Worm (Caenorhabditis elegans): ENCODE data around the gene K06H7.2.
A peak's percentile ranks its signal among the peaks of the same experiment; 100 is the strongest.

Gene K06H7.2

DNA sequence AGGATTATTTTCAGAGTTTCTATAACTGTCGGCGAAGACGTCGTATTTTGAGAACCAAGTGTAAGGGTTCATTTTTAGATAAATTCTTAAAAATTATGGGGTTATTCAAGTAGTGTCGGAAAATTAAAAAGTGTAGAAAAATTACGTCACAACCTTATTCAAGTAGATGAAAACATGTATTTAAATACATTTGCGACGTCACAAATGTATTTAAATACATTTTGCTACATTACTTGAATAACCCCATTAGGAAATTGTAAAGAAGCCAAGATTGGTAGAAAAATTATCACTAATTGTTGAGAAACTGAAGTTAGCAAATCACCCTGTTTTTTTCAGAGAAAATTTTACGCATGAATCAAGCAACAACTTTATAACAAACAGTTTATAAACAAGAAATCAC lies 35.8 kb downstream of the K06H7.2 start:
- TF ChIP-seq hpl-2 (GFP tag; optimal IDR thresholded peaks at IDR 0.05) (no peak), grh-1 (GFP tag; IDR thresholded peaks at IDR 0.05) (no peak), nhr-47 (tag; optimal IDR thresholded peaks at IDR 0.05) (no peak), lsy-2 (tag; optimal IDR thresholded peaks at IDR 0.05) (peak in 1 of 2 experiments; percentile 28), tbx-2 (tag; optimal IDR thresholded peaks at IDR 0.05) (no peak), unc-98 (GFP tag; IDR thresholded peaks at IDR 0.05) (no peak), aly-2 (tag; optimal IDR thresholded peaks at IDR 0.05) (no peak), nhr-76 (tag; optimal IDR thresholded peaks at IDR 0.05) (no peak), mab-9 (GFP tag; IDR thresholded peaks at IDR 0.05) (no peak)

DNA sequence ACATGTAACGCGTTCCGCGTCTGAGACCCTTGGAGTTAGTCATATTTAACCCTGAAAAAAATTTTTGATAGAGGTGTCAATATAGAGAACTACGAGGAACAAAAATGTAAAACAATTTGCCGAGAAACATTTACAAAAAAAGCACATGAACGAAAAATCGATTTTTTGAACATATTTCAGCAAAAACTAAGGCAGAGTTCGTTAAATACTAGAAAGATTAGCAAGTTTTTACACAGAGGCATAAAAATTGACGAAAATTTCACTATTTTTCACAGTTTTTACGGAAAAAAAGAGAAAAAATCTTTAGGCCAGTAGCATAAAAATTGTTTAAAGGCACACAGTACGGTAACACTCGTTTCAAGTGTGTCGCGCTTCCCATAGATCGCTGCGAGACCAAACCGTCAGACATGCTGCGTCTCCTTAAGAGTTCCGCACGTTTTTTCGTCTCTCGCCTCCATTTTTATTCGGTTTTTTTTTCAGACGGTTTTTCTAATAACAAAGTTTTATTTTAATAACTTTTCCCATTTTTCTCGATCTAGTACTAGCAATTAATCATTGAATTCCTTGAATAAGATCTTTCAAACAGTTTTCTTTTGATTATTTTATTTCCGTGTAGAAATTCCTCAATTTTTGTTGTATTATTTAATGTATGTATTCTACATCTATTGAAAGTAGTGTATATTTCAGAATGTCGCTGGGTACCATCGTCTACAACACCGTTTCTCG lies 37.0 kb downstream of the K06H7.2 start, which contains the start of the genes rpl-21 and C14B9.10:
Gene rpl-21, minus strand, starts transcription at position 51 of the 726 bp plus-strand sequence.
Gene C14B9.10, plus strand, starts transcription at position 676 of the 726 bp plus-strand sequence.
- no peak for TF ChIP-seq fkh-4 (tag; optimal IDR thresholded peaks at IDR 0.05; ENCODE audit: borderline replicate concordance)
- peak; percentile 33 for TF ChIP-seq sox-4 (tag; optimal IDR thresholded peaks at IDR 0.05)
- peak; percentile 75 to 80 (median 78) for TF ChIP-seq dpl-1 (GFP tag; optimal IDR thresholded peaks at IDR 0.05)
- peak; percentile 47; the same call in 1 of the 2 replicates for TF ChIP-seq ceh-88 (GFP tag; IDR thresholded peaks at IDR 0.05)
- TF ChIP-seq snpc-4 (tag; optimal IDR thresholded peaks at IDR 0.05) = peak; percentile 35
- TF ChIP-seq nhr-11 (tag; optimal IDR thresholded peaks at IDR 0.05) = peak; percentile 75
- no peak for TF ChIP-seq C34B4.2 (tag; optimal IDR thresholded peaks at IDR 0.05)
- peak; percentile 73 for TF ChIP-seq nhr-77 (tag; optimal IDR thresholded peaks at IDR 0.05)
- TF ChIP-seq ces-1 (GFP tag; optimal IDR thresholded peaks at IDR 0.05) = no peak
- no peak for TF ChIP-seq nhr-76 (tag; optimal IDR thresholded peaks at IDR 0.05)
- peak; percentile 99 for TF ChIP-seq lsy-2 (tag; optimal IDR thresholded peaks at IDR 0.05)
- no peak for TF ChIP-seq hlh-17 (GFP tag; optimal IDR thresholded peaks at IDR 0.05; ENCODE audit: borderline replicate concordance)
- TF ChIP-seq xbp-1 (tag; optimal IDR thresholded peaks at IDR 0.05) = peak; percentile 81
- TF ChIP-seq nhr-12 (tag; optimal IDR thresholded peaks at IDR 0.05) = no peak
- no peak for TF ChIP-seq nhr-28 (tag; optimal IDR thresholded peaks at IDR 0.05)
- peak; percentile 74 for TF ChIP-seq jun-1 (tag; optimal IDR thresholded peaks at IDR 0.05)
- TF ChIP-seq ama-1 (optimal IDR thresholded peaks at IDR 0.05) = no peak
- no peak for TF ChIP-seq tlp-1 (tag; optimal IDR thresholded peaks at IDR 0.05)
- no peak for TF ChIP-seq zag-1 (tag; optimal IDR thresholded peaks at IDR 0.05)
- TF ChIP-seq lin-14 (GFP tag; optimal IDR thresholded peaks at IDR 0.05) = peak; percentile 77
- TF ChIP-seq Y116A8C.19 (tag; optimal IDR thresholded peaks at IDR 0.05; ENCODE audit: borderline replicate concordance) = no peak
- TF ChIP-seq mab-9 (GFP tag; IDR thresholded peaks at IDR 0.05) = no peak
- peak; percentile 74 for TF ChIP-seq unc-86 (tag; optimal IDR thresholded peaks at IDR 0.05)
- TF ChIP-seq nhr-84 (tag; optimal IDR thresholded peaks at IDR 0.05) = no peak
- TF ChIP-seq mep-1 (tag; optimal IDR thresholded peaks at IDR 0.05) = peak; percentile 86
- peak; percentile 83 for TF ChIP-seq aly-2 (tag; optimal IDR thresholded peaks at IDR 0.05)
- no peak for TF ChIP-seq zip-4 (GFP tag; optimal IDR thresholded peaks at IDR 0.05)
- no peak for TF ChIP-seq sup-37 (GFP tag; optimal IDR thresholded peaks at IDR 0.05)
- TF ChIP-seq aha-1 (tag; optimal IDR thresholded peaks at IDR 0.05) = no peak
- peak; percentile 78 for TF ChIP-seq lin-15B (tag; optimal IDR thresholded peaks at IDR 0.05)
- no peak for TF ChIP-seq unc-30 (tag; optimal IDR thresholded peaks at IDR 0.05)
- peak; percentile 86 for TF ChIP-seq isw-1 (GFP tag; IDR thresholded peaks at IDR 0.05)
- no peak for TF ChIP-seq ets-5 (GFP tag; IDR thresholded peaks at IDR 0.05)
- TF ChIP-seq nhr-71 (tag; optimal IDR thresholded peaks at IDR 0.05) = peak; percentile 92
- peak; percentile 73 for TF ChIP-seq lin-13 (GFP tag; optimal IDR thresholded peaks at IDR 0.05)
- TF ChIP-seq ceh-82 (tag; optimal IDR thresholded peaks at IDR 0.05) = peak; percentile 73 to 88 (median 77)
- peak; percentile 72 for TF ChIP-seq blmp-1 (tag; optimal IDR thresholded peaks at IDR 0.05)
- TF ChIP-seq pqm-1 (tag; optimal IDR thresholded peaks at IDR 0.05) = no peak
- TF ChIP-seq snu-23 (GFP tag; optimal IDR thresholded peaks at IDR 0.05) = peak; percentile 93
- no peak for TF ChIP-seq egl-27 (tag; optimal IDR thresholded peaks at IDR 0.05)
- peak; percentile 85 for TF ChIP-seq nhr-19 (GFP tag; conservative IDR thresholded peaks at IDR 0.05)
- TF ChIP-seq ztf-11 (tag; optimal IDR thresholded peaks at IDR 0.05) = peak in 1 of 2 experiments; percentile 13
- TF ChIP-seq nhr-20 (tag; optimal IDR thresholded peaks at IDR 0.05) = peak; percentile 85
- TF ChIP-seq mef-2 (tag; optimal IDR thresholded peaks at IDR 0.05) = no peak
- peak; percentile 83 for TF ChIP-seq tbx-2 (tag; optimal IDR thresholded peaks at IDR 0.05)
- TF ChIP-seq rnt-1 (tag; optimal IDR thresholded peaks at IDR 0.05) = peak; percentile 86
